Worm (Caenorhabditis elegans) whole organism, mixed stage, embryonic: ENCODE results near the gene nhr-202.

Source experiments
- blmp-1 ChIP-seq: fragments of 150-350 bp; optimal IDR thresholded peaks from 2 replicates; lab custom pipeline; 2014; ENCODE audit warnings: missing biosample characterization, missing genetic modification characterization
- ceh-43 ChIP-seq: fragments of 200-800 bp; sonication (Bioruptor generic); optimal IDR thresholded peaks from 2 replicates; lab custom pipeline; 2018; ENCODE audit warnings: mild to moderate bottlenecking, missing genetic modification characterization, moderate library complexity, missing compliant biosample characterization
- elt-1 ChIP-seq: sonication (generic microtip); optimal IDR thresholded peaks from 2 replicates; lab custom pipeline; 2017; ENCODE audit warnings: missing genetic modification characterization, mild to moderate bottlenecking, missing compliant biosample characterization, antibody characterized with exemption, moderate library complexity, borderline replicate concordance; ENCODE audit not compliant: insufficient read depth
- elt-3 ChIP-seq: fragments of 150-350 bp; optimal IDR thresholded peaks from 2 replicates; lab custom pipeline; 2014; ENCODE audit warnings: missing biosample characterization, missing genetic modification characterization
- lin-13 ChIP-seq: fragments of 150-350 bp; optimal IDR thresholded peaks from 2 replicates; lab custom pipeline; 2014; ENCODE audit warnings: missing biosample characterization, missing genetic modification characterization
- lsy-2 ChIP-seq: fragments of 150-350 bp; optimal IDR thresholded peaks from 2 replicates; lab custom pipeline; 2014; ENCODE audit warnings: missing biosample characterization, missing genetic modification characterization
- mep-1 ChIP-seq: fragments of 150-350 bp; optimal IDR thresholded peaks from 2 replicates; lab custom pipeline; 2017; ENCODE audit warnings: missing biosample characterization, missing genetic modification reagents, missing genetic modification characterization, inconsistent platforms
- mls-2 ChIP-seq: sonication (generic microtip); optimal IDR thresholded peaks from 2 replicates; lab custom pipeline; 2016; ENCODE audit warnings: mild to moderate bottlenecking, missing genetic modification characterization, moderate library complexity, missing compliant biosample characterization
- nhr-237 ChIP-seq: fragments of 150-350 bp; optimal IDR thresholded peaks from 2 replicates; lab custom pipeline; 2014; ENCODE audit warnings: missing biosample characterization, missing genetic modification characterization
- nhr-28 ChIP-seq: fragments of 150-350 bp; optimal IDR thresholded peaks from 2 replicates; lab custom pipeline; 2014; ENCODE audit warnings: missing biosample characterization, missing genetic modification characterization
- nhr-76 ChIP-seq: sonication (generic microtip); optimal IDR thresholded peaks from 2 replicates; lab custom pipeline; 2017; ENCODE audit warnings: missing biosample characterization, missing genetic modification characterization
- pha-4 ChIP-seq: fragments of 150-350 bp; optimal IDR thresholded peaks from 2 replicates; lab custom pipeline; 2018; ENCODE audit warnings: missing biosample characterization, missing genetic modification reagents, missing genetic modification characterization
- tbx-8 ChIP-seq: fragments of 200-800 bp; sonication (Bioruptor generic); optimal IDR thresholded peaks from 2 replicates; lab custom pipeline; 2018; ENCODE audit warnings: mild to moderate bottlenecking, missing genetic modification characterization, moderate library complexity, missing compliant biosample characterization
- ztf-11 ChIP-seq: fragments of 150-350 bp; optimal IDR thresholded peaks from 2 replicates; lab custom pipeline; 2014; ENCODE audit warnings: missing biosample characterization, missing genetic modification characterization

- TF ChIP-seq nhr-76 (tag; lab: Kevin White, UChicago) (no peak), blmp-1 (no peak), pha-4 (no peak), nhr-237 (tag; lab: Kevin White, UChicago) (no peak), lin-13 (tag; lab: Kevin White, UChicago) (no peak), elt-1 (tag; lab: Kevin White, UChicago) (no peak), elt-3 (tag; lab: Kevin White, UChicago) (no peak), lsy-2 (tag; lab: Kevin White, UChicago) (no peak), nhr-28 (tag; lab: Kevin White, UChicago) (no peak), mep-1 (tag; lab: Kevin White, UChicago) (no peak), ceh-43 (GFP tag; lab: Kevin White, UChicago) (no peak), tbx-8 (GFP tag; lab: Kevin White, UChicago) (no peak), mls-2 (tag; lab: Kevin White, UChicago) (no peak), ztf-11 (tag; lab: Kevin White, UChicago) (no peak)
Observed at ce11 chrV:467507-467906, 5.1 kb downstream of the nhr-202 start.
